Worm (Caenorhabditis elegans) whole organism, L2 larva: ENCODE data around the gene F36F12.2.

ENCODE experiments used
- C34F6.9 ChIP-seq: fragments of 150-350 bp; optimal IDR thresholded peaks from 2 replicates; lab custom pipeline; 2014; ENCODE audit warnings: missing biosample characterization, missing genetic modification characterization
- F13H6.1 ChIP-seq: sonication (generic microtip); optimal IDR thresholded peaks from 2 replicates; lab custom pipeline; 2016; ENCODE audit warnings: missing genetic modification characterization, missing compliant biosample characterization
- Y55F3AM.14 ChIP-seq: fragments of 200-800 bp; sonication (Bioruptor generic); optimal IDR thresholded peaks from 2 replicates; lab custom pipeline; 2018; ENCODE audit warnings: mild to moderate bottlenecking, missing genetic modification characterization, missing compliant biosample characterization
- ama-1 ChIP-seq: fragments of 150-350 bp; optimal IDR thresholded peaks from 2 replicates; lab custom pipeline; 2018; ENCODE audit warnings: inconsistent platforms
- ceh-82 ChIP-seq: fragments of 150-350 bp; optimal IDR thresholded peaks from 2 replicates; lab custom pipeline; 2014; ENCODE audit warnings: missing biosample characterization, missing genetic modification characterization
- crh-2 ChIP-seq: sonication (generic microtip); optimal IDR thresholded peaks from 2 replicates; lab custom pipeline; 2017; ENCODE audit warnings: missing biosample characterization, missing genetic modification characterization
- dmd-4 ChIP-seq: sonication (generic microtip); optimal IDR thresholded peaks from 2 replicates; lab custom pipeline; 2017; ENCODE audit warnings: missing biosample characterization, missing genetic modification characterization
- egl-27 ChIP-seq: sonication (generic microtip); optimal IDR thresholded peaks from 3 replicates; lab custom pipeline; 2017; ENCODE audit warnings: missing biosample characterization, missing genetic modification reagents, missing genetic modification characterization
- elt-1 ChIP-seq: fragments of 150-350 bp; optimal IDR thresholded peaks from 2 replicates; lab custom pipeline; 2014; ENCODE audit warnings: missing biosample characterization, missing genetic modification characterization
- elt-3 ChIP-seq: sonication (generic microtip); optimal IDR thresholded peaks from 2 replicates; lab custom pipeline; 2017; ENCODE audit warnings: missing biosample characterization, missing genetic modification characterization
- fos-1 ChIP-seq: fragments of 150-350 bp; optimal IDR thresholded peaks from 2 replicates; lab custom pipeline; 2014; ENCODE audit warnings: missing biosample characterization, missing genetic modification characterization
- gmeb-1 ChIP-seq: fragments of 150-350 bp; optimal IDR thresholded peaks from 2 replicates; lab custom pipeline; 2014; ENCODE audit warnings: missing biosample characterization, missing genetic modification characterization
- lin-13 ChIP-seq: fragments of 150-350 bp; optimal IDR thresholded peaks from 2 replicates; lab custom pipeline; 2014; ENCODE audit warnings: missing biosample characterization, missing genetic modification reagents, missing genetic modification characterization
- lin-39 ChIP-seq: fragments of 150-350 bp; optimal IDR thresholded peaks from 2 replicates; lab custom pipeline; 2014; ENCODE audit warnings: missing biosample characterization, missing genetic modification reagents, missing genetic modification characterization
- lsy-2 ChIP-seq, 2 experiments: fragments of 150-350 bp in 1 of 2; sonication (generic microtip) in 1 of 2; optimal IDR thresholded peaks; 2 replicates each; lab custom pipeline; 2014 to 2017; ENCODE audit warnings: missing biosample characterization in 2 of 2, missing genetic modification characterization in 2 of 2
- mbf-1 ChIP-seq: sonication (generic microtip); optimal IDR thresholded peaks from 2 replicates; lab custom pipeline; 2017; ENCODE audit warnings: missing biosample characterization, missing genetic modification characterization
- nhr-11 ChIP-seq: fragments of 150-350 bp; optimal IDR thresholded peaks from 2 replicates; lab custom pipeline; 2014; ENCODE audit warnings: missing biosample characterization, missing genetic modification characterization
- nhr-129 ChIP-seq: fragments of 150-350 bp; optimal IDR thresholded peaks from 2 replicates; lab custom pipeline; 2014; ENCODE audit warnings: missing biosample characterization, missing genetic modification characterization
- nhr-21 ChIP-seq: fragments of 150-350 bp; optimal IDR thresholded peaks from 2 replicates; lab custom pipeline; 2014; ENCODE audit warnings: missing biosample characterization, missing genetic modification characterization
- nhr-23 ChIP-seq: fragments of 150-350 bp; optimal IDR thresholded peaks from 2 replicates; lab custom pipeline; 2014; ENCODE audit warnings: missing biosample characterization, missing genetic modification reagents, missing genetic modification characterization
- nhr-237 ChIP-seq: fragments of 150-350 bp; optimal IDR thresholded peaks from 2 replicates; lab custom pipeline; 2014; ENCODE audit warnings: missing biosample characterization, missing genetic modification characterization
- nhr-25 ChIP-seq: fragments of 150-350 bp; sonication (generic microtip); optimal IDR thresholded peaks from 3 replicates; lab custom pipeline; 2014; ENCODE audit warnings: missing biosample characterization, missing genetic modification characterization
- nhr-6 ChIP-seq: fragments of 150-350 bp; optimal IDR thresholded peaks from 2 replicates; lab custom pipeline; 2014; ENCODE audit warnings: missing biosample characterization, missing genetic modification characterization
- peb-1 ChIP-seq: fragments of 150-350 bp; optimal IDR thresholded peaks from 2 replicates; lab custom pipeline; 2014; ENCODE audit warnings: missing biosample characterization, missing genetic modification characterization
- sem-4 ChIP-seq: fragments of 150-350 bp; optimal IDR thresholded peaks from 2 replicates; lab custom pipeline; 2014; ENCODE audit warnings: missing biosample characterization, missing genetic modification reagents, missing genetic modification characterization
- sma-3 ChIP-seq: sonication (generic microtip); optimal IDR thresholded peaks from 2 replicates; lab custom pipeline; 2016; ENCODE audit warnings: missing genetic modification reagents, missing genetic modification characterization, missing compliant biosample characterization
- sma-9 ChIP-seq, 2 experiments: fragments of 150-350 bp in 1 of 2; sonication (generic microtip) in 1 of 2; optimal IDR thresholded peaks; 2 replicates each; lab custom pipeline; 2014 to 2016; ENCODE audit warnings: missing genetic modification characterization in 2 of 2, mild to moderate bottlenecking in 1 of 2, missing biosample characterization in 1 of 2, missing compliant biosample characterization in 1 of 2, missing genetic modification reagents in 1 of 2, moderate library complexity in 1 of 2
- snpc-4 ChIP-seq: fragments of 150-350 bp; optimal IDR thresholded peaks from 2 replicates; lab custom pipeline; 2014; ENCODE audit warnings: missing biosample characterization, missing genetic modification characterization
- unc-55 ChIP-seq: fragments of 150-350 bp; sonication (generic microtip); optimal IDR thresholded peaks from 3 replicates; lab custom pipeline; 2014; ENCODE audit warnings: missing biosample characterization, missing genetic modification reagents, missing genetic modification characterization
- unc-62 ChIP-seq: fragments of 150-350 bp; optimal IDR thresholded peaks from 2 replicates; lab custom pipeline; 2014; ENCODE audit warnings: missing biosample characterization, missing genetic modification reagents, missing genetic modification characterization
- zag-1 ChIP-seq: fragments of 150-350 bp; optimal IDR thresholded peaks from 2 replicates; lab custom pipeline; 2014; ENCODE audit warnings: missing biosample characterization, missing genetic modification characterization
- ztf-1 ChIP-seq: fragments of 200-800 bp; sonication (Bioruptor generic); conservative IDR thresholded peaks from 2 replicates; pipeline ENCODE4 v1.3.6; 2022; ENCODE audit warnings: missing genetic modification characterization, missing compliant biosample characterization
- ztf-4 ChIP-seq: fragments of 150-350 bp; optimal IDR thresholded peaks from 2 replicates; lab custom pipeline; 2014; ENCODE audit warnings: missing biosample characterization, missing genetic modification characterization

Gene F36F12.2

ce11 chrV:2132675-2133074 is 37.6 kb upstream of the F36F12.2 start:
- no peak for TF ChIP-seq ztf-4 (tag; lab: Kevin White, UChicago)
- no peak for TF ChIP-seq unc-62 (GFP tag; lab: Kevin White, UChicago)
- TF ChIP-seq ama-1, result no peak
- no peak for TF ChIP-seq lin-39
- TF ChIP-seq unc-55, result no peak
- no peak for TF ChIP-seq peb-1 (tag; lab: Kevin White, UChicago)
- no peak for TF ChIP-seq elt-3 (tag; lab: Kevin White, UChicago)
- no peak for TF ChIP-seq nhr-21 (tag; lab: Kevin White, UChicago)
- TF ChIP-seq ceh-82, result no peak

ce11 chrV:2126996-2127585 is 32.0 kb upstream of the F36F12.2 start, which contains the start of gene ldp-1:
Gene ldp-1 (plus strand): TSS chrV:2127535.
- TF ChIP-seq nhr-6 (tag; lab: Kevin White, UChicago) (peak; percentile 39), snpc-4 (tag; lab: Kevin White, UChicago) (peak; percentile 23), gmeb-1 (peak; percentile 88), unc-55 (peak; percentile 64), nhr-25 (tag; lab: Kevin White, UChicago) (peak; percentile 19), elt-1 (no peak), Y55F3AM.14 (GFP tag; lab: Kevin White, UChicago) (no peak), lsy-2 (tag; optimal IDR thresholded peaks at IDR 0.05; lab: Kevin White, UChicago) (peak; percentile 52 to 81), nhr-21 (tag; lab: Kevin White, UChicago) (peak; percentile 12), sma-3 (GFP tag; lab: Kevin White, UChicago) (peak; percentile 63), lin-13 (peak; percentile 48), sem-4 (peak; percentile 11), F13H6.1 (peak; percentile 70), crh-2 (tag; lab: Kevin White, UChicago) (peak; percentile 60), C34F6.9 (peak; percentile 62), fos-1 (tag; lab: Kevin White, UChicago) (no peak), unc-62 (GFP tag; lab: Kevin White, UChicago) (no peak), nhr-11 (tag; lab: Kevin White, UChicago) (no peak), egl-27 (tag; lab: Kevin White, UChicago) (peak; percentile 30), sma-9 (GFP tag; optimal IDR thresholded peaks at IDR 0.05; lab: Kevin White, UChicago) (peak; percentile 87), sma-9 (tag; optimal IDR thresholded peaks at IDR 0.05; lab: Kevin White, UChicago) (no peak)

- TF ChIP-seq nhr-129 (peak; percentile 51), nhr-237 (tag; lab: Kevin White, UChicago) (no peak), C34F6.9 (no peak)
Measured at ce11 chrV:2126554-2126953, 31.4 kb upstream of the F36F12.2 start.

- TF ChIP-seq fos-1 (tag; lab: Kevin White, UChicago) (peak; percentile 7), zag-1 (tag; lab: Kevin White, UChicago) (no peak)
- TF ChIP-seq, all 48 proteins: peak for 1
Measured at ce11 chrV:2123164-2123563, 28.1 kb upstream of the F36F12.2 start.

- TF ChIP-seq fos-1 (tag; lab: Kevin White, UChicago) (no peak), lsy-2 (tag; optimal IDR thresholded peaks at IDR 0.05; lab: Kevin White, UChicago) (no peak), sma-9 (GFP tag; optimal IDR thresholded peaks at IDR 0.05; lab: Kevin White, UChicago) (peak; percentile 16), sma-9 (tag; optimal IDR thresholded peaks at IDR 0.05; lab: Kevin White, UChicago) (no peak), crh-2 (tag; lab: Kevin White, UChicago) (peak; percentile 14)
Measured at ce11 chrV:2122517-2122916, 27.4 kb upstream of the F36F12.2 start, which contains the start of gene F22F7.2. Gene F22F7.2 (plus strand): TSS chrV:2122782.

ce11 chrV:2121910-2122362 is 26.8 kb upstream of the F36F12.2 start, which contains the start of gene F22F7.8:
Gene F22F7.8 (minus strand): TSS chrV:2121960.
- no peak for TF ChIP-seq nhr-23 (tag; lab: Kevin White, UChicago)
- no peak for TF ChIP-seq nhr-6 (tag; lab: Kevin White, UChicago)
- TF ChIP-seq sma-3 (GFP tag; lab: Kevin White, UChicago), result no peak
- no peak for TF ChIP-seq fos-1 (tag; lab: Kevin White, UChicago)
- TF ChIP-seq ztf-4 (tag; lab: Kevin White, UChicago), result no peak
- TF ChIP-seq mbf-1, result no peak
- TF ChIP-seq nhr-129, result no peak
- TF ChIP-seq sem-4, result no peak
- TF ChIP-seq sma-9 (GFP tag; optimal IDR thresholded peaks at IDR 0.05; lab: Kevin White, UChicago), result no peak
- no peak for TF ChIP-seq sma-9 (tag; optimal IDR thresholded peaks at IDR 0.05; lab: Kevin White, UChicago)
- no peak for TF ChIP-seq ztf-1
- no peak for TF ChIP-seq egl-27 (tag; lab: Kevin White, UChicago)
- no peak for TF ChIP-seq lin-13
- no peak for TF ChIP-seq unc-62 (GFP tag; lab: Kevin White, UChicago)
- TF ChIP-seq nhr-11 (tag; lab: Kevin White, UChicago), result no peak
- TF ChIP-seq dmd-4 (tag; lab: Kevin White, UChicago), result no peak
